Fruit fly (Drosophila melanogaster) whole organism, prepupa: ENCODE measurements around the gene Wdr59.
A peak's percentile ranks its signal among the peaks of the same experiment; 100 is the strongest.

ENCODE experiments used
- CG10631 ChIP-seq: fragments of 200-800 bp; sonication (Bioruptor generic); optimal IDR thresholded peaks from 2 replicates; lab custom pipeline; 2016; ENCODE audit warnings: missing biosample characterization, missing genetic modification characterization
- CG11902 ChIP-seq: fragments of 200-800 bp; sonication (Bioruptor generic); optimal IDR thresholded peaks from 3 replicates; lab custom pipeline; 2016; ENCODE audit warnings: missing biosample characterization, missing genetic modification characterization
- CG1621 ChIP-seq: fragments of 200-800 bp; sonication (Bioruptor generic); optimal IDR thresholded peaks from 3 replicates; lab custom pipeline; 2018; ENCODE audit warnings: missing biosample characterization, mild to moderate bottlenecking, missing genetic modification characterization
- CG16779 ChIP-seq: fragments of 200-800 bp; sonication (Bioruptor generic); optimal IDR thresholded peaks from 3 replicates; lab custom pipeline; 2017; ENCODE audit warnings: missing biosample characterization, mild to moderate bottlenecking, missing genetic modification characterization
- CG3032 ChIP-seq: fragments of 200-800 bp; optimal IDR thresholded peaks from 2 replicates; lab custom pipeline; 2019; ENCODE audit warnings: missing biosample characterization, mild to moderate bottlenecking, missing genetic modification characterization, moderate library complexity
- CG31627 ChIP-seq: fragments of 200-800 bp; sonication (Bioruptor generic); optimal IDR thresholded peaks from 3 replicates; lab custom pipeline; 2016; ENCODE audit warnings: missing biosample characterization, missing genetic modification characterization
- CG32006 ChIP-seq: fragments of 200-800 bp; sonication (Bioruptor generic); optimal IDR thresholded peaks from 3 replicates; lab custom pipeline; 2017; ENCODE audit warnings: missing biosample characterization, mild to moderate bottlenecking, missing genetic modification characterization
- CG34406 ChIP-seq: fragments of 200-800 bp; sonication (Bioruptor generic); optimal IDR thresholded peaks from 3 replicates; lab custom pipeline; 2016; ENCODE audit warnings: missing biosample characterization, missing genetic modification characterization
- CG4318 ChIP-seq: fragments of 200-800 bp; sonication (Bioruptor generic); optimal IDR thresholded peaks from 3 replicates; lab custom pipeline; 2017; ENCODE audit warnings: missing biosample characterization, mild to moderate bottlenecking, missing genetic modification characterization
- CG6276 ChIP-seq: fragments of 200-800 bp; sonication (Bioruptor generic); optimal IDR thresholded peaks from 2 replicates; lab custom pipeline; 2017; ENCODE audit warnings: missing biosample characterization, mild to moderate bottlenecking, missing genetic modification characterization
- CG6792 ChIP-seq: fragments of 200-800 bp; sonication (Bioruptor generic); optimal IDR thresholded peaks from 3 replicates; lab custom pipeline; 2016; ENCODE audit warnings: missing biosample characterization, missing genetic modification characterization
- CG6808 ChIP-seq: fragments of 200-800 bp; sonication (Bioruptor generic); optimal IDR thresholded peaks from 3 replicates; lab custom pipeline; 2017; ENCODE audit warnings: missing biosample characterization, missing genetic modification characterization, mild to moderate bottlenecking, moderate library complexity, missing genetic modification reagents
- CG6854 ChIP-seq: fragments of 200-800 bp; sonication (Bioruptor generic); optimal IDR thresholded peaks from 2 replicates; lab custom pipeline; 2017; ENCODE audit warnings: missing biosample characterization, mild to moderate bottlenecking, missing genetic modification characterization
- CG7368 ChIP-seq: fragments of 200-800 bp; sonication (Bioruptor generic); optimal IDR thresholded peaks from 3 replicates; lab custom pipeline; 2016; ENCODE audit warnings: missing biosample characterization, missing genetic modification characterization
- CG8632 ChIP-seq: fragments of 200-800 bp; sonication (Bioruptor generic); optimal IDR thresholded peaks from 3 replicates; lab custom pipeline; 2016; ENCODE audit warnings: missing biosample characterization, missing genetic modification characterization
- CG9139 ChIP-seq: fragments of 200-800 bp; sonication (Bioruptor generic); optimal IDR thresholded peaks from 3 replicates; lab custom pipeline; 2017; ENCODE audit warnings: missing biosample characterization, mild to moderate bottlenecking, missing genetic modification characterization
- Eip75B ChIP-seq: fragments of 200-800 bp; sonication (Bioruptor generic); optimal IDR thresholded peaks from 3 replicates; lab custom pipeline; 2016; ENCODE audit warnings: missing biosample characterization, missing genetic modification characterization
- Eip93F ChIP-seq: fragments of 200-800 bp; sonication (Bioruptor generic); optimal IDR thresholded peaks from 2 replicates; lab custom pipeline; 2016; ENCODE audit warnings: missing biosample characterization, mild to moderate bottlenecking, missing genetic modification characterization
- Ets96B ChIP-seq: fragments of 200-800 bp; optimal IDR thresholded peaks from 2 replicates; lab custom pipeline; 2019; ENCODE audit warnings: missing biosample characterization, mild to moderate bottlenecking, missing genetic modification characterization, moderate library complexity
- Gug ChIP-seq: fragments of 200-800 bp; sonication (Bioruptor generic); IDR thresholded peaks from 2 replicates; pipeline ENCODE4 v1.3.6; 2022; ENCODE audit warnings: missing biosample characterization, missing genetic modification characterization
- Hr39 ChIP-seq: fragments of 200-800 bp; sonication (Bioruptor generic); optimal IDR thresholded peaks from 2 replicates; lab custom pipeline; 2016; ENCODE audit warnings: missing biosample characterization, missing genetic modification characterization
- Hr4 ChIP-seq: fragments of 200-800 bp; sonication (Bioruptor generic); optimal IDR thresholded peaks from 3 replicates; lab custom pipeline; 2016; ENCODE audit warnings: missing biosample characterization, missing genetic modification characterization
- Lpt ChIP-seq: fragments of 200-800 bp; sonication (Bioruptor generic); optimal IDR thresholded peaks from 3 replicates; lab custom pipeline; 2016; ENCODE audit warnings: missing biosample characterization, missing genetic modification characterization
- Met ChIP-seq: fragments of 200-800 bp; sonication (Bioruptor generic); optimal IDR thresholded peaks from 3 replicates; lab custom pipeline; 2016; ENCODE audit warnings: missing biosample characterization, missing genetic modification characterization
- OdsH ChIP-seq: fragments of 200-800 bp; sonication (Bioruptor generic); optimal IDR thresholded peaks from 3 replicates; lab custom pipeline; 2016; ENCODE audit warnings: missing biosample characterization, missing genetic modification characterization
- Smox ChIP-seq: fragments of 200-800 bp; sonication (Bioruptor generic); optimal IDR thresholded peaks from 3 replicates; lab custom pipeline; 2016; ENCODE audit warnings: missing biosample characterization, missing genetic modification characterization
- Sox102F ChIP-seq: fragments of 200-800 bp; sonication (Bioruptor generic); optimal IDR thresholded peaks from 2 replicates; lab custom pipeline; 2016; ENCODE audit warnings: missing biosample characterization, mild to moderate bottlenecking, missing genetic modification characterization
- Sox14 ChIP-seq: fragments of 200-800 bp; sonication (Bioruptor generic); optimal IDR thresholded peaks from 3 replicates; lab custom pipeline; 2016; ENCODE audit warnings: missing biosample characterization, missing genetic modification characterization
- Sox15 ChIP-seq: fragments of 200-800 bp; sonication (Bioruptor generic); optimal IDR thresholded peaks from 3 replicates; lab custom pipeline; 2016; ENCODE audit warnings: missing biosample characterization, missing genetic modification characterization
- achi ChIP-seq: fragments of 200-800 bp; sonication (Bioruptor generic); optimal IDR thresholded peaks from 3 replicates; lab custom pipeline; 2016; ENCODE audit warnings: missing biosample characterization, missing genetic modification characterization
- acj6 ChIP-seq: fragments of 200-800 bp; sonication (Bioruptor generic); optimal IDR thresholded peaks from 3 replicates; lab custom pipeline; 2016; ENCODE audit warnings: missing biosample characterization, missing genetic modification characterization
- cyc ChIP-seq: fragments of 200-800 bp; sonication (Bioruptor generic); optimal IDR thresholded peaks from 3 replicates; lab custom pipeline; 2016; ENCODE audit warnings: missing biosample characterization, missing genetic modification characterization
- dac ChIP-seq: fragments of 200-800 bp; sonication (Bioruptor generic); optimal IDR thresholded peaks from 2 replicates; lab custom pipeline; 2017; ENCODE audit warnings: missing biosample characterization, mild to moderate bottlenecking, missing genetic modification characterization
- dsx ChIP-seq: fragments of 200-800 bp; optimal IDR thresholded peaks from 3 replicates; lab custom pipeline; 2019; ENCODE audit warnings: missing biosample characterization, mild to moderate bottlenecking, missing genetic modification characterization, moderate library complexity; ENCODE audit not compliant: poor library complexity, severe bottlenecking
- esn ChIP-seq: fragments of 200-800 bp; sonication (Bioruptor generic); optimal IDR thresholded peaks from 2 replicates; lab custom pipeline; 2016; ENCODE audit warnings: missing biosample characterization, mild to moderate bottlenecking, missing genetic modification characterization, moderate library complexity
- fd59A ChIP-seq: fragments of 200-800 bp; sonication (Bioruptor generic); optimal IDR thresholded peaks from 2 replicates; lab custom pipeline; 2017; ENCODE audit warnings: missing biosample characterization, mild to moderate bottlenecking, missing genetic modification characterization, missing genetic modification reagents
- fd85E ChIP-seq: fragments of 200-800 bp; sonication (Bioruptor generic); optimal IDR thresholded peaks from 3 replicates; lab custom pipeline; 2016; ENCODE audit warnings: missing biosample characterization, missing genetic modification characterization
- fkh ChIP-seq: fragments of 200-800 bp; sonication (Bioruptor generic); optimal IDR thresholded peaks from 3 replicates; lab custom pipeline; 2017; ENCODE audit warnings: missing biosample characterization, mild to moderate bottlenecking, missing genetic modification characterization, moderate library complexity
- lz ChIP-seq: fragments of 200-800 bp; sonication (Bioruptor generic); optimal IDR thresholded peaks from 3 replicates; lab custom pipeline; 2016; ENCODE audit warnings: missing biosample characterization, missing genetic modification characterization
- net ChIP-seq: fragments of 200-800 bp; sonication (Bioruptor generic); optimal IDR thresholded peaks from 3 replicates; lab custom pipeline; 2016; ENCODE audit warnings: missing biosample characterization, missing genetic modification characterization
- pdm3 ChIP-seq: fragments of 200-800 bp; sonication (Bioruptor generic); optimal IDR thresholded peaks from 3 replicates; lab custom pipeline; 2016; ENCODE audit warnings: missing biosample characterization, missing genetic modification characterization
- spab ChIP-seq: fragments of 200-800 bp; sonication (Bioruptor generic); optimal IDR thresholded peaks from 2 replicates; lab custom pipeline; 2017; ENCODE audit warnings: missing biosample characterization, mild to moderate bottlenecking, missing genetic modification characterization, missing genetic modification reagents
- ss ChIP-seq, 2 experiments: fragments of 200-800 bp; sonication (Bioruptor generic); optimal IDR thresholded peaks; 2 replicates in 1 of 2; 3 replicates in 1 of 2; lab custom pipeline; 2017 to 2018; ENCODE audit warnings: mild to moderate bottlenecking in 2 of 2, missing biosample characterization in 2 of 2, missing genetic modification characterization in 2 of 2, moderate library complexity in 1 of 2
- svp ChIP-seq: fragments of 200-800 bp; sonication (Bioruptor generic); peaks from one replicate; lab custom pipeline; 2016; ENCODE audit warnings: missing biosample characterization, missing genetic modification characterization
- topi ChIP-seq: fragments of 200-800 bp; sonication (Bioruptor generic); optimal IDR thresholded peaks from 3 replicates; lab custom pipeline; 2016; ENCODE audit warnings: missing biosample characterization, missing genetic modification characterization
- vri ChIP-seq: fragments of 200-800 bp; sonication (Bioruptor generic); optimal IDR thresholded peaks from 3 replicates; lab custom pipeline; 2016; ENCODE audit warnings: missing biosample characterization, mild to moderate bottlenecking, missing genetic modification characterization

Wdr59 gene

DNA sequence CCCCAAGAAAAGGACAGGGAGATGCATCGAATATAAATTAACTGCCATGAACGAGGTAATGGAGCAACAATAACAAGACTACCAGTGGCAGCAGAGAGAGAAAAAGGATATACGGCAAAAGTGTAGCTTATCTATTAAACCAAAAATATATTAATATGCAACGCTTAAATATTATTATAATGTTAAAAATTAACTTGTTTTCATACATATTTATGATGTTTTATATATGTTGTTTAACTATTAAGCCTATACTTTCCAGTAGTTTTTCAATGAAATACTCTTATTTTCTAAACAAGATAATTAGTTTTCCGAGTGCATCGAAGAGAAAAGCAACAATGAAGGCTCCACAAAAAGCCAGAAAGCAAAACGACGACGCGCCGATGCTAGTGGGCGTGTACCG is 22.8 kb upstream of the Wdr59 start (continued):
- no peak for TF ChIP-seq esn (GFP tag; lab: Kevin White, UChicago)
- peak; percentile 26 for TF ChIP-seq CG10631 (GFP tag; lab: Kevin White, UChicago)
- TF ChIP-seq CG6854 (GFP tag; lab: Kevin White, UChicago): no peak
- no peak for TF ChIP-seq CG6792 (GFP tag; lab: Kevin White, UChicago)
- TF ChIP-seq Met (GFP tag; lab: Kevin White, UChicago): no peak
- TF ChIP-seq Sox15 (GFP tag; lab: Kevin White, UChicago): no peak
- no peak for TF ChIP-seq Hr39 (GFP tag; lab: Kevin White, UChicago)

DNA sequence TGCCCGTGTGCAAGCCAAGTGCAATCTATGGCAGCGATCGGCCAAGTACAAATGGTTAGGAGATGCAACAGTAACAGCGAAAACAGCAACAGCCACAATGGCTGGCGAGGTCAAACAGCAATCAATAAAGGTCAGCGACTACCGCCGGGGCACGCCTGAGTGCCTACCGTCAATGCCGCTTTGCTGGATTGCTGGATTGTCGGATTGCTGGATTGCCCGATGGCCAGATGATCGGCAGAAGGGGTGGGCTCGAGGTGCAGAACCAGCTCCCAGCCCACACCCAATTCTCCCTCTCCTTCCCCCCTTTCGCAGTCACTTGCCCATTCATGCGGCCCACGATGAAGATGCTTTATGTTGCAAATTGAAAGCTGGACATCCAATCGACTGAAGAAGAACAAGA is 22.3 kb upstream of the Wdr59 start:
- TF ChIP-seq CG9139 (GFP tag; lab: Kevin White, UChicago): no peak
- TF ChIP-seq CG8632 (GFP tag; lab: Kevin White, UChicago): no peak
- TF ChIP-seq vri (GFP tag; lab: Kevin White, UChicago): no peak
- peak; percentile 38 for TF ChIP-seq CG1621 (tag; lab: Kevin White, UChicago)
- TF ChIP-seq Sox15 (GFP tag; lab: Kevin White, UChicago): no peak
- TF ChIP-seq svp (GFP tag; lab: Kevin White, UChicago): peak; percentile 3

DNA sequence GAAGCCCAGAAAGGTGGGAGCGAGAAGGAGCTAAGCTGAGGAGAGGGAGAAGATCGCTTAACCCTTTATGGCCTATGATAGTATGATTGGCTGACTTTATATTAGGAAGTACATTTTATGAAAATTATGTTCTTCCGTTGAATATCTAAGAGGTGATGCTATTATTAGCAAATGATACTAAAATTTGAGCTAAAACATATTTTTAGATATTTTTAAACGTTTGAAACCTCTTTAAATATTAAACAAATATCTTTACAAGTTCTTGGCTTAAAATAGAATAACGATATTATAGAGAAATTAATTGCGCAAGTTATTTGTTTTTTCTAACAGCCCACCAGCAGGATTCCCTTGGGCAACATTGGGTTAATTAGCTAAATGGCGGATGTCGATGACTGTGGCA is 21.8 kb upstream of the Wdr59 start:
- TF ChIP-seq Met (GFP tag; lab: Kevin White, UChicago): peak; percentile 40
- TF ChIP-seq cyc (GFP tag; lab: Kevin White, UChicago): no peak
- peak; percentile 22 for TF ChIP-seq CG6276 (GFP tag; lab: Kevin White, UChicago)
- peak; percentile 8 for TF ChIP-seq CG8632 (GFP tag; lab: Kevin White, UChicago)
- peak; percentile 77 for TF ChIP-seq Ets96B (tag; lab: Kevin White, UChicago)
- no peak for TF ChIP-seq Eip93F
- peak; percentile 42 for TF ChIP-seq Smox (GFP tag; lab: Kevin White, UChicago)
- TF ChIP-seq CG16779: peak; percentile 3
- TF ChIP-seq CG6792 (GFP tag; lab: Kevin White, UChicago): peak; percentile 32
- no peak for TF ChIP-seq vri (GFP tag; lab: Kevin White, UChicago)
- peak; percentile 77 for TF ChIP-seq fd59A (GFP tag; lab: Kevin White, UChicago)
- no peak for TF ChIP-seq dac (GFP tag; lab: Kevin White, UChicago)
- peak; percentile 66 for TF ChIP-seq Sox14 (GFP tag; lab: Kevin White, UChicago)
- peak; percentile 85 for TF ChIP-seq CG6808 (GFP tag; lab: Kevin White, UChicago)
- peak; percentile 51 for TF ChIP-seq pdm3 (GFP tag; lab: Kevin White, UChicago)
- TF ChIP-seq fkh (GFP tag; lab: Kevin White, UChicago): no peak
- no peak for TF ChIP-seq fd85E (GFP tag; lab: Kevin White, UChicago)
- TF ChIP-seq Lpt (GFP tag; lab: Kevin White, UChicago): peak; percentile 38
- TF ChIP-seq Gug (GFP tag; lab: Robert Waterston, UW): no peak
- TF ChIP-seq CG4318 (GFP tag; lab: Kevin White, UChicago): peak; percentile 17
- TF ChIP-seq Eip75B: peak; percentile 49
- peak; percentile 5 for TF ChIP-seq CG1621 (tag; lab: Kevin White, UChicago)
- no peak for TF ChIP-seq Sox15 (GFP tag; lab: Kevin White, UChicago)
- no peak for TF ChIP-seq Hr4
- peak; percentile 66 for TF ChIP-seq achi (GFP tag; lab: Kevin White, UChicago)
- peak; percentile 78 for TF ChIP-seq CG3032
- peak; percentile 31 for TF ChIP-seq CG31627 (GFP tag; lab: Kevin White, UChicago)
- peak; percentile 23 for TF ChIP-seq CG7368 (GFP tag; lab: Kevin White, UChicago)
- TF ChIP-seq net (GFP tag; lab: Kevin White, UChicago): peak; percentile 14
- TF ChIP-seq CG34406 (GFP tag; lab: Kevin White, UChicago): peak; percentile 12
- TF ChIP-seq svp (GFP tag; lab: Kevin White, UChicago): peak; percentile 62
- peak; percentile 37 for TF ChIP-seq topi (GFP tag; lab: Kevin White, UChicago)
- no peak for TF ChIP-seq CG6854 (GFP tag; lab: Kevin White, UChicago)
- peak; percentile 52 for TF ChIP-seq OdsH (GFP tag; lab: Kevin White, UChicago)
- peak; percentile 64 for TF ChIP-seq acj6
- peak; percentile 46 for TF ChIP-seq dsx (GFP tag; lab: Kevin White, UChicago)
- peak; percentile 60 to 64 for TF ChIP-seq ss (GFP tag; optimal IDR thresholded peaks at IDR 0.05; lab: Kevin White, UChicago)
- TF ChIP-seq CG10631 (GFP tag; lab: Kevin White, UChicago): peak; percentile 69
- TF ChIP-seq CG11902 (GFP tag; lab: Kevin White, UChicago): no peak
- TF ChIP-seq CG9139 (GFP tag; lab: Kevin White, UChicago): no peak
- TF ChIP-seq spab (GFP tag; lab: Kevin White, UChicago): peak; percentile 76
- TF ChIP-seq Sox102F (GFP tag; lab: Kevin White, UChicago): no peak
- TF ChIP-seq CG32006 (GFP tag; lab: Kevin White, UChicago): peak; percentile 64
- peak; percentile 9 for TF ChIP-seq lz (GFP tag; lab: Kevin White, UChicago)
